Worm (Caenorhabditis elegans) whole organism, dauer: Measurements from ENCODE around the gene F35C5.12.

ENCODE experiments used
- unc-62 ChIP-seq: sonication (generic microtip); optimal IDR thresholded peaks from 2 replicates; lab custom pipeline; 2017; ENCODE audit warnings: missing biosample characterization, missing genetic modification reagents, missing genetic modification characterization

Gene F35C5.12

DNA sequence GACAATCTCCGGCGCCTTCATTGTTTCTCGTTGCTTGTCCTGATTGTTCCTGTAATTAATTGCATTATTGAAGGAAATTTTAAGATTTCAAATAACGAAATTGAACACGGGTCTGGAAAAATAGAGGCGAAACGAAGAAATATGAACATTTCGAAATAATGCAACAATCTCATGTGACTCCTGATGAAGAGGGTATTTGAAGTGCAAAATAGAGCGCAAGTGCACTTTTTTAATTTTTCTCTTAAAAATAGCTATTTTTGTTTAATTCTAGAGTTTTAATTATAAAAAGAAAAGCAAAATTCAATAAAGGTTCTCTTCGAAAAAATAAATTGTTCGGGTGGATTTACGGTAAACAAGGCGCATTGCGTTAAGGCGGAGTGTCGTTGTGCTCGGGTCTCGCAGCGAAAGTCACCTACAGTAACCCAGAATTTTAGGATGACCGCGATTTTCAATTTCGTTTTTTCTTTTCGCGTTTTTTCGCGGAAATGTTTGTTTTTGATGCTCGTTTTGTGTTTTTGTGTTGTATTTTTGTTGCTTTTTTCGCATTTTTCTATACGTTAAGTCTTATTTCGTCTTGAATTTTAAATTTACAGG, 4.7 kb upstream of the F35C5.12 start, which contains the start of the genes F58G1.2 and wago-4:
TSS of gene F58G1.2 (minus strand) at position 51 of the 594 bp plus-strand sequence.
TSS of gene wago-4 (plus strand) at position 592 of the 594 bp plus-strand sequence.
- no peak for TF ChIP-seq unc-62 (GFP tag; lab: Kevin White, UChicago)

DNA sequence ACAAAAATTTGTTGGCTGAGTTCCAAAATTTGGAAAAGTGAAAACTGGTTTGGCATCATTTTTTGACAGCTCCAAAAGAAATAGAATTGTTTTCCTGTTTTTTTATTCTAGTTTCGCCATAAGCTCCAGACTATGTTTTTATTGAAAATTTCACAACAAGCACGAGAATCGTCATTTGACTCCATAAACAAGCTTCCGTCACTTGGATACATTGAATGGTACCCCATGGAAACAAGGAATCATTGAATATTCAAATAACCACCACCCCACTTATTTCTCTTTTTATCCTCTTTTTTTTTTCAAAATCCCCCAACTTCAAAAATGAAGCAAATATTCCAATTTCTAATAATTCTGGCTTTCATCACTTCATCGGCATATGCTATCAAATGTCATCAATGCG, 5.6 kb downstream of the F35C5.12 start, which contains the start of gene ddn-2:
TSS of gene ddn-2 (plus strand) at position 301 of the 400 bp plus-strand sequence.
- no peak for TF ChIP-seq unc-62 (GFP tag; lab: Kevin White, UChicago)

ce11 chrII:12907070-12907469, 7.3 kb downstream of the F35C5.12 start, which contains the start of gene nspb-11:
Gene nspb-11 (plus strand): TSS chrII:12907370.
- no peak for TF ChIP-seq unc-62 (GFP tag; lab: Kevin White, UChicago)

DNA sequence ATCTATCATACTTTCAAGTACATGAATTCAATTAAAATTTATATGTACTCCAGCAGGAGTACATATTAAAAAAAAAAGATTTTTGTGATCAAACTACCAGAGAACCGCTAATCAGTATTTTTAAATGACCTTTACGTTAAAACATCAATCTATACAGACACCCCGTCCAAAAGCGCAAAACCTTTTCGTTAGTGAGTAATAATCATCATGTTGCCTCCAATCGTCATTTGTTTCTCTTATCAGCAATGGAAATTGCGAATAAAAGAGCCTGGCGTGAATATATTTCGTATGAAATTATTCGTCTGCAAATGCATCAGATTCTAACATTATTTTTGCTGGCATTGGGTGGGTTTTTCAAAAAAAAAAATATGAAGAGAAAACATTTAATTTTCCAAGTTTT, 10.2 kb downstream of the F35C5.12 start, which contains the start of gene clec-66:
TSS of gene clec-66 (plus strand) at position 225 of the 400 bp plus-strand sequence.
- TF ChIP-seq unc-62 (GFP tag; lab: Kevin White, UChicago), result no peak

ce11 chrII:12901025-12901424, 13.3 kb downstream of the F35C5.12 start, which contains the start of gene clec-65:
Gene clec-65 (plus strand): TSS chrII:12901325.
- TF ChIP-seq unc-62 (GFP tag; lab: Kevin White, UChicago), result no peak

DNA sequence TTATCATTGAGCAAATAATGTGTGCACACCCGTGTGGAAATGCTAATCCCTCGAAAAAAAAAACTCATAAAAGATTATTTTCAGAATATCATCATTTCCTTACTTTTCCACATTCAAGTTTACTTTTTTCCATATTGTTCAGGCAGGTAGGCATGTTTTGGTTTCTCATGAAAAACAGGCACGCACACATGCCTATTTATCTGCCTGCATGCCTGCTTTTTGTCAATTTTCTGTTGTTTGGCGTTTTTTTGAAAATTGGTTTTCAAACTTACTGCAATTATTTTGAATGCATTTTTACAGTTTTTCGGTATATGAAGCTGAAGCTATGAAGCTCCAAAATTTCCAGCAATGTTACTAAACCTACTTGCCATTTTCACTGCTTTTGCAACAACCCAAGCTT, 16.4 kb downstream of the F35C5.12 start, which contains the start of gene clec-64:
TSS of gene clec-64 (plus strand) at position 301 of the 400 bp plus-strand sequence.
- no peak for TF ChIP-seq unc-62 (GFP tag; lab: Kevin White, UChicago)

ce11 chrII:12897361-12897760, 17.0 kb downstream of the F35C5.12 start:
- TF ChIP-seq unc-62 (GFP tag; lab: Kevin White, UChicago), result no peak

DNA sequence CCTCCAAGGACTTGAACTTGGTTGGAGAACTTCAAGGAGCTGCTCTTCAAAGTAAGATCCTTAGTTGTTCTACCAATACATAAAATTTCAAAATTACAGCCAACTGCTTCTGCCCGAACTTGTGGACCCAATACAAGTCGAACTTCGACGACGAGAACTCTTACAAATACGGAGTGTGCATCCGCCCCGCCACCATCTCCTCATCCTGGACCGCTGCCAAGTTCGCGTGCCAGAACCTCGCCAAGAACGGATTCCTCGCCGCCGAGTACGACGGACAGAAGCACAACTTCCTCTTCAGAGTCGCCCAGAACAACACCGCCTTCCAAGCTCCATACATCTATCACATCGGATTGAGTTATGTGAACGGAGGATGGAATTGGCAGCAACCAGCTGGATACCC, 17.7 kb downstream of the F35C5.12 start:
- TF ChIP-seq unc-62 (GFP tag; lab: Kevin White, UChicago), result no peak

DNA sequence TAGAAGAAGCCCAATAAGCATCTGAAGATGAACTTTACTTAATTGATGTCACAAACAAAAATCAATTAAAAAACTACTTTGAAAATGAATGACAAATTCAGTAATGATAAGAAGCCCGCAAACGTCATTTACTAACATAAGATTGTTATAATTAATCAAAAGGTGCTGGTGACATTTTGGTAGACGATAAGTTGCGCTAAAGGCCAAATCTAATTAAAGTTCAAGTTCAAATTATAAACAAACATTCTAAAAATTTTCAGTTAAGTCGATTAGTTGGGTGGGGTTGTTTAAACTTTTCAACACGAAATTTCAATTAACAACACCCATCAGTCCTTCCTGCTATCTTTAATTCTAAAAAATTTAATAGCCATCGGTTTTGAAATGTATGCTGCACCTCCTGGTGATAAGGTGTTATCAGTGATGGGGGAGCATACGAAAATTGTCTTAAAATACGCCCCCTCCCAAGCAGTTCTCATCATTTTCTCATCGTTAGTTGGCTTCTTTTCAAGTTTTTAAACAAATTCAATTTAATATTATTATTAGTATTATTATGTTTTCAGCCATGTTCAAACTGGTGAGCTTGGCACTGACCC, 19.2 kb downstream of the F35C5.12 start, which contains the start of the genes clec-62 and clec-63:
TSS of gene clec-62 (minus strand) at position 51 of the 593 bp plus-strand sequence.
TSS of gene clec-63 (plus strand) at position 561 of the 593 bp plus-strand sequence.
- TF ChIP-seq unc-62 (GFP tag; lab: Kevin White, UChicago), result no peak

- no peak for TF ChIP-seq unc-62 (GFP tag; lab: Kevin White, UChicago)
These were observed 22.0 kb downstream of the F35C5.12 start for ce11 chrII:12892407-12892806.

ce11 chrII:12888471-12888870, 25.9 kb downstream of the F35C5.12 start, which contains the start of gene F35C5.3:
Gene F35C5.3 (plus strand): TSS chrII:12888771.
- TF ChIP-seq unc-62 (GFP tag; lab: Kevin White, UChicago), result no peak

DNA sequence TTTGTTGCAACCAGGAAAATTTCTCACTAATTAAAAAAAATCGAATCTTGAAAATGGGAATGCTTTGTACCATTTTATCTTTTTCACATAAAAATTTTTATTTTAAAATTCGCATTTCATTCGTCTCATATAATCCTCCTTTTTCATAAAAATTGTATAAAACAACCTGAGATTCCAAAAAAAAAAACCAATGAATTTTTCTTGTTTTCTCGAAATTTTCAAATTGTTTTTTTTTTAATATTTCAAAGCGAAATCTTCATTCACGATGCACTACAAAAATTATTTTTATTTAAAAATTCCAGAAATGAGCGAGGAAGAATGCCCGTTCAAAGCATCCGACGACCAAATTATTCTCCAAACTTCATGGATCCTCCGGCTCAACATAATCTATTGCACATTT, 29.4 kb downstream of the F35C5.12 start, which contains the start of gene sra-14:
TSS of gene sra-14 (plus strand) at position 301 of the 400 bp plus-strand sequence.
- TF ChIP-seq unc-62 (GFP tag; lab: Kevin White, UChicago), result no peak

- TF ChIP-seq unc-62 (GFP tag; lab: Kevin White, UChicago), result no peak
These were observed 34.0 kb downstream of the F35C5.12 start, which contains the start of gene F35C5.1 for ce11 chrII:12880406-12880805. Gene F35C5.1 (plus strand): TSS chrII:12880804.

DNA sequence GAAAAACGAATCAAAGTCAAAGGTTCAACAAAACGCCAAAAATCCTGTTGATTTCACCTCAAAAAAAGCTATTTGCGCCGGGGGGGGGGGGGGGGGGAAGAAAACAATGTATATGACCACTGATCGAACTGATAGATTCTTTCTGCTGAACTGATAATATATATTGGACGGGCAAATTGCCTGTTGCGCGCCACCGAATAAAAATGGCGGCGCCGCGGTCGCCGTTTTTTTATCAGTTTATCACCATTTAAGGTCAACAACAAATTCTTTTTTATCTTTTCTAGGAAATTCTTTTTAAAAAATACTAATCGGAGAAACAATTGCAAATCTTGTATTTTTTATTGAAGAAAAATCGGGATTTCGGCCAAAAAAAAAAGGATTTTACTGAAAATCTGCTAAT, 34.6 kb downstream of the F35C5.12 start:
- TF ChIP-seq unc-62 (GFP tag; lab: Kevin White, UChicago), result no peak

ce11 chrII:12878697-12879096, 35.7 kb downstream of the F35C5.12 start:
- no peak for TF ChIP-seq unc-62 (GFP tag; lab: Kevin White, UChicago)

DNA sequence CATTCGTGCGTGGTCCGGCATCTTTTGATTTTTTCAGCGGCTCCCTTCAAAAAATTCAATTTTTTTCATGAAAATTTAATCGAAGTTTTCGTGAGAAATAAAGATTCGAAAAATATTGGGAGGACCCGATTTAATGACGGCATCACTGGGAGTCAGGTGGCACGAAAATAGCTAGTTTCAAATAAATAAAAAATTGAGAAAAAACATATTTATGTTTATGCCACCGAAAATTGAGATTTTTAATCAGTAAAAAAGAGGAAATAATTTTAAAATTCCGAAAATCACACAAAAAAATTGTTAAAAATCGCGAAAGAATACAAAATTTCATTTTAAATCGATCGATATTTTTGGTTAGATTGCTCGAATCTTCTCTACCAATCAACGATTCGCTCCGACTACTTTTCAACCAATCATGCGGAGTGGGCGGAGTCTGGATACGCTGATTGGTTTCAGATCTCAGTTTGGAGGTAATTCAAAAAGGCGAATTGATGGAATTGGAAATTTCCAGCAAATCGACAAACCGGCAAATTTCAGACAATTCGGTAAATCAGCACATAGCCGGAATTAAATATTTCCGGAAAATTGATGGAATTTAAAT, 36.2 kb downstream of the F35C5.12 start, which contains the start of gene gsy-1:
TSS of gene gsy-1 (minus strand) at position 51 of the 598 bp plus-strand sequence.
- no peak for TF ChIP-seq unc-62 (GFP tag; lab: Kevin White, UChicago)
